Fruit fly (Drosophila melanogaster) whole organism, pupa: ENCODE data around the gene yata.
A peak's percentile ranks its signal among the peaks of the same experiment; 100 is the strongest.

Source experiments
- CG10348 ChIP-seq: fragments of 200-800 bp; sonication (Bioruptor generic); IDR thresholded peaks from 2 replicates; pipeline ENCODE4 v1.3.6; 2022; ENCODE audit warnings: missing biosample characterization, missing genetic modification characterization
- CG12605 ChIP-seq: fragments of 200-800 bp; sonication (Bioruptor generic); IDR thresholded peaks from 2 replicates; pipeline ENCODE4 v1.3.6; 2022; ENCODE audit warnings: missing biosample characterization, missing genetic modification characterization
- CG13204 ChIP-seq: fragments of 200-800 bp; sonication (Bioruptor generic); optimal IDR thresholded peaks from 2 replicates; lab custom pipeline; 2018; ENCODE audit warnings: missing biosample characterization, mild to moderate bottlenecking, missing genetic modification characterization, moderate library complexity
- CG14655 ChIP-seq: fragments of 200-800 bp; sonication (Bioruptor generic); optimal IDR thresholded peaks from 3 replicates; lab custom pipeline; 2017; ENCODE audit warnings: mild to moderate bottlenecking, missing biosample characterization, missing genetic modification reagents, missing genetic modification characterization
- CG15710 ChIP-seq: fragments of 200-800 bp; sonication (Bioruptor generic); optimal IDR thresholded peaks from 2 replicates; lab custom pipeline; 2018; ENCODE audit warnings: missing biosample characterization, mild to moderate bottlenecking, missing genetic modification characterization, moderate library complexity
- CG17806 ChIP-seq: fragments of 200-800 bp; sonication (Bioruptor generic); optimal IDR thresholded peaks from 2 replicates; lab custom pipeline; 2018; ENCODE audit warnings: missing biosample characterization, mild to moderate bottlenecking, missing genetic modification characterization, moderate library complexity
- CG32121 ChIP-seq: fragments of 200-800 bp; sonication (Bioruptor generic); IDR thresholded peaks from 2 replicates; pipeline ENCODE4 v1.3.6; 2022; ENCODE audit warnings: missing biosample characterization, missing genetic modification characterization
- CG34367 ChIP-seq: fragments of 200-800 bp; sonication (Bioruptor generic); optimal IDR thresholded peaks from 2 replicates; lab custom pipeline; 2018; ENCODE audit warnings: missing biosample characterization, mild to moderate bottlenecking, missing genetic modification characterization
- CG4496 ChIP-seq: fragments of 200-800 bp; sonication (Bioruptor generic); IDR thresholded peaks from 3 replicates; pipeline ENCODE4 v1.3.6; 2022; ENCODE audit warnings: missing biosample characterization, missing genetic modification characterization
- CG8159 ChIP-seq: fragments of 200-800 bp; sonication (Bioruptor generic); optimal IDR thresholded peaks from 3 replicates; lab custom pipeline; 2018; ENCODE audit warnings: missing biosample characterization, mild to moderate bottlenecking, missing genetic modification characterization, moderate library complexity
- CG8301 ChIP-seq: fragments of 200-800 bp; sonication (Bioruptor generic); optimal IDR thresholded peaks from 2 replicates; lab custom pipeline; 2018; ENCODE audit warnings: missing biosample characterization, mild to moderate bottlenecking, missing genetic modification characterization
- CG9948 ChIP-seq: fragments of 200-800 bp; sonication (Bioruptor generic); optimal IDR thresholded peaks from 2 replicates; lab custom pipeline; 2018; ENCODE audit warnings: missing biosample characterization, mild to moderate bottlenecking, missing genetic modification characterization, moderate library complexity
- D1 ChIP-seq: fragments of 200-800 bp; sonication (Bioruptor generic); optimal IDR thresholded peaks from 2 replicates; lab custom pipeline; 2018; ENCODE audit warnings: missing biosample characterization, mild to moderate bottlenecking, missing genetic modification characterization, moderate library complexity
- EcR ChIP-seq: fragments of 200-800 bp; sonication (Bioruptor generic); optimal IDR thresholded peaks from 3 replicates; lab custom pipeline; 2019; ENCODE audit warnings: missing biosample characterization, missing genetic modification characterization, mild to moderate bottlenecking, moderate library complexity, missing genetic modification reagents
- Ets98B ChIP-seq: fragments of 200-800 bp; sonication (Bioruptor generic); IDR thresholded peaks from 2 replicates; pipeline ENCODE4 v1.3.6; 2022; ENCODE audit warnings: missing biosample characterization, missing genetic modification characterization
- Pif1A ChIP-seq: fragments of 200-800 bp; sonication (Bioruptor generic); optimal IDR thresholded peaks from 3 replicates; lab custom pipeline; 2016; ENCODE audit warnings: missing biosample characterization, missing genetic modification characterization
- Pif1B ChIP-seq: fragments of 200-800 bp; sonication (Bioruptor generic); optimal IDR thresholded peaks from 3 replicates; lab custom pipeline; 2016; ENCODE audit warnings: missing biosample characterization, missing genetic modification characterization
- Snoo ChIP-seq: fragments of 200-800 bp; sonication (Bioruptor generic); optimal IDR thresholded peaks from 3 replicates; lab custom pipeline; 2017; ENCODE audit warnings: missing biosample characterization, mild to moderate bottlenecking, missing genetic modification characterization, inconsistent platforms
- fd96Ca ChIP-seq: fragments of 200-800 bp; sonication (Bioruptor generic); IDR thresholded peaks from 3 replicates; pipeline ENCODE4 v1.3.6; 2022; ENCODE audit warnings: missing biosample characterization, missing genetic modification characterization
- gl ChIP-seq: fragments of 200-800 bp; sonication (Bioruptor generic); optimal IDR thresholded peaks from 2 replicates; lab custom pipeline; 2018; ENCODE audit warnings: missing biosample characterization, mild to moderate bottlenecking, missing genetic modification characterization
- rn ChIP-seq: fragments of 200-800 bp; sonication (Bioruptor generic); IDR thresholded peaks from 2 replicates; pipeline ENCODE4 v1.3.6; 2022; ENCODE audit warnings: missing biosample characterization, missing genetic modification characterization

The yata gene

DNA sequence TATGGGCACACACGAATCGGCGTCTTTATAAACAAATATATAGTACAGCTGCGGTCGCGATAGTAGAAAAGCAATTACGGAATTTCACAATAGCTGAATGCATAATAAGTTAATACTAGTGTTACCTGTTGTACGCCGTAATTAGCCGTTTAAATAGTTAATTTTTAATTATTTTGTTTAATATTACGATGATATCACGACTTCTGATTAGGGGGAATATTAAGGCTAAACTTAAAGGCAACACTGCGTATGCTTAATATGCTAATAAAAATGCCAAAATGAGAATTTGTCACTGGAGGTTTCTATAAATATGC, 29.9 kb downstream of the yata start:
- no peak for TF ChIP-seq fd96Ca (GFP tag; lab: Robert Waterston, UW)
- TF ChIP-seq Pif1B (GFP tag; lab: Kevin White, UChicago) = no peak
- TF ChIP-seq CG32121 = no peak
- TF ChIP-seq CG4496 (GFP tag; lab: Robert Waterston, UW) = no peak
- TF ChIP-seq Pif1A (GFP tag; lab: Kevin White, UChicago) = no peak
- TF ChIP-seq CG8159 (tag; lab: Kevin White, UChicago) = no peak
- TF ChIP-seq CG9948 (tag; lab: Kevin White, UChicago) = no peak

DNA sequence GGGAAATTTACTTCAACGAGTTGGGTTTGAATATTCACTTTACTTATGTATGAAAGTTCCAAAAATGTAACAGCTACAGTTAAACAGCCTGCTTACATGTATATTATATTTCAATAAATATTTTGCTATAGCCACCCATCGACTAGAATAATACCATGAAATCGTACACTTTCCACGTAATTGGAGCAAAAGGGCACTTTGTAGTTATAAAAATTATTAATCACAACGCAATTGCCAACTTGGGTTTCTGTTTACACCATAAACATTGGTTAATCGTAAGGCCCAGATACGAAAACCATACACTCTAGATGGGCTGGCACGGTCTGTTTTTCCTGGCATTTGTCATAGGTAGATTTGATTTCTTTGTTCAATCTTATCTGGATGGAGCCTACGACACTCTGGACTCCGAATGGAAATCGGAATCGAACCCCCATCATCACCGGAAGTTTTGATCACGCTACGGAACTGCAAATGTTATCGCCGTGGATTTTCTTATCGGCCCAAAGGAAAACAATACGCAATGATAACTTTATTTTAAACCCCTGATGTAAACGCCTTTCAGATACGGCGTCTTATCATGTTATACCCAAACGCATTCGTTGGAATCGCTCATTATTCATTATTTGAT, 31.5 kb downstream of the yata start, which contains the start of gene fig:
fig (minus strand) TSS at position 51 of the 628 bp plus-strand sequence.
- TF ChIP-seq CG10348 = no peak
- TF ChIP-seq gl (tag; lab: Kevin White, UChicago) = no peak
- no peak for TF ChIP-seq Ets98B
- no peak for TF ChIP-seq rn
- TF ChIP-seq CG12605 (GFP tag; lab: Robert Waterston, UW) = no peak
- TF ChIP-seq CG9948 (tag; lab: Kevin White, UChicago) = no peak
- no peak for TF ChIP-seq CG8159 (tag; lab: Kevin White, UChicago)
- TF ChIP-seq Pif1A (GFP tag; lab: Kevin White, UChicago) = no peak
- no peak for TF ChIP-seq fd96Ca (GFP tag; lab: Robert Waterston, UW)
- no peak for TF ChIP-seq CG17806 (tag; lab: Kevin White, UChicago)

DNA sequence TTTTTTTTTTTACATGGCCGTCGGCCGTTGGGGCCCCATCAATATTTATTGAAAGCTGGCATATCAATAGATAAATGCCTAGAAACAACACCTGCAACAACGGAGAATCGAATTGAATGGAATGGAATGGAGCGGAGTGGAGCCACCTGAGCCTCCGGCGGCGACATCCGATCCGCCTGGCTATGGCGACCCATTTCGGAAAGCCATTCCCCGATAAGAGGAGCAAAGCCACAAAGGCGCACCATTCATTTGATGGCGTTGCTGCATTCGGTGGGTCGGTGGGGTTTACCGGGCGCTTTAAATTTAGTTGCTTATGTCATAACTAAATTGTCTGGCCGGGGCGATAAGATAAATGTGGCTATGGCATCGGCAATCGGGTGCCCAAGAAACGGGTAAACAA, 32.9 kb downstream of the yata start:
- TF ChIP-seq CG13204 (no peak), fd96Ca (GFP tag; lab: Robert Waterston, UW) (no peak), CG8301 (tag; lab: Kevin White, UChicago) (no peak), CG4496 (GFP tag; lab: Robert Waterston, UW) (no peak), CG10348 (no peak), CG32121 (no peak), rn (no peak), CG15710 (tag; lab: Kevin White, UChicago) (no peak), CG8159 (tag; lab: Kevin White, UChicago) (no peak), EcR (GFP tag; lab: Kevin White, UChicago) (no peak), CG14655 (no peak), CG9948 (tag; lab: Kevin White, UChicago) (no peak), Ets98B (no peak), Pif1A (GFP tag; lab: Kevin White, UChicago) (no peak)

DNA sequence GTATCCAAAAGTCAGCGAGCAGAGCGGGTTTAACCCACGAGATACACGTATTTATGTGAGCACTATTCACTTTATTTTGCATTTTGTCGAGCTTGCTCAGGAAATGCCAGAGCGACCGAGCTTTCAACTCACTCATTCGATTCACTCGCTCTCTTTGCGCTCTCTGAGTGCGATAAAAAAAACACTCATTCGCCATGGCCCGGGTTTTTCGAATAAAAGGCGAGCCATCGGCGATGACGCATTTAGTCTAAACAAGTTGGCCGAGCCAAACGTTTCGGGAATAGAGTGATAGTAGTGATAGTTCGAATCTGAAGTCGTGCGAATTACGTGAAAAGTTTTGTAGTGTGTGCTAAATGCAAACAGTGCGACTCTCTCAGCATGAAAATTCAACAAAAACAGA, 33.3 kb downstream of the yata start:
- TF ChIP-seq CG32121 (peak; percentile 44; the same call in 1 of the 2 replicates), CG13204 (peak; percentile 40), CG15710 (tag; lab: Kevin White, UChicago) (no peak), fd96Ca (GFP tag; lab: Robert Waterston, UW) (no peak), CG9948 (tag; lab: Kevin White, UChicago) (no peak), EcR (GFP tag; lab: Kevin White, UChicago) (peak; percentile 71), Snoo (peak; percentile 36), CG8159 (tag; lab: Kevin White, UChicago) (peak; percentile 20), CG10348 (no peak), CG4496 (GFP tag; lab: Robert Waterston, UW) (0 out of 3 replicates have a peak, but pooled peaks have one; percentile 44), CG8301 (tag; lab: Kevin White, UChicago) (no peak), Pif1B (GFP tag; lab: Kevin White, UChicago) (peak; percentile 0), Ets98B (peak; percentile 49; the same call in 1 of the 2 replicates)

DNA sequence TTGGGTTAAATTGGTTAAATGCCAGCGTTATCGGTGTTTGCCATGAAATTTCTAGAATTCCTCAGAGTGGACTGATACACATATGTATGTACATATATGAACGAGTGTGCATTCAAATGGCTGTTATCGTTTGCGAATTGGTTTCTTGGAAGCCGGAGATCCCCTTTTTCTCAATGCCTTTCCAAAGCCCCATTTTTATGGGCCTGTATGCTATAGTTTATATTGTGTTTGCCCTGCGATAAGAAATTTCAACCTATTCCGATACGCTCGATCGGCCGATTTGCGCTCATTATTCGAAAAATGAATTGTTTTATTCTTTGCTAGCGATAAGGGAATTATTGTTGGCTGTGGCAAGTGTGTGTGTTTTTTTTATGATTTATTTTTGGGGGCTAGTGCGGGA, 34.2 kb downstream of the yata start:
- TF ChIP-seq CG13204 (no peak), rn (no peak), Pif1A (GFP tag; lab: Kevin White, UChicago) (no peak), Pif1B (GFP tag; lab: Kevin White, UChicago) (no peak)
- TF ChIP-seq, all 21 proteins: peak for 0

DNA sequence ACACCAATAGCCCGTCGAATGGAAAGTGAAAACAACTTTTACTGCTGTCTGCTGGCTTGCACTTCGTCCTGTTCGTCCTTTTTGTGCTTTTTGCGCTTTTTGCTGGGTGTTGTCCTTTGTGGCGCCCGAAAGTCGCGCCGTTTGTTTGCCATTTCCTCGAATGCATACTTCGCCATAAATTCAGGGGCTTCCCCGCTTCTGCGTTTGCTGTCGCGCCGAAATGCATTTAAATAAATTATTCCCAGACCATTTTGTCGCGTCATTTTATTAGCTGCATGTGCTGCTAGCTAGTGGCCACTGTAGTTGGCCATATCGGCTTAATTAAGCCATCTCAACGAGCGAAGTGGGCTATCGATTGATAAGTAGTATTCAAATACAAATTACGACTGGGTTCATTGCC, 36.2 kb downstream of the yata start:
- TF ChIP-seq rn = no peak
- TF ChIP-seq CG32121 = no peak
- no peak for TF ChIP-seq Pif1A (GFP tag; lab: Kevin White, UChicago)
- no peak for TF ChIP-seq D1 (tag; lab: Kevin White, UChicago)
- TF ChIP-seq fd96Ca (GFP tag; lab: Robert Waterston, UW) = no peak
- no peak for TF ChIP-seq gl (tag; lab: Kevin White, UChicago)
- no peak for TF ChIP-seq CG15710 (tag; lab: Kevin White, UChicago)
- TF ChIP-seq CG4496 (GFP tag; lab: Robert Waterston, UW) = no peak
- no peak for TF ChIP-seq CG34367 (tag; lab: Kevin White, UChicago)
- TF ChIP-seq Snoo = no peak
- TF ChIP-seq CG8159 (tag; lab: Kevin White, UChicago) = no peak
